Worm (Caenorhabditis elegans) whole organism, L1 larva: Measurements from ENCODE around the gene pmp-1.

ENCODE experiments used
- C16A3.4 ChIP-seq: fragments of 150-350 bp; optimal IDR thresholded peaks from 2 replicates; lab custom pipeline; 2014; ENCODE audit warnings: missing biosample characterization, missing genetic modification characterization
- F16B12.6 ChIP-seq: fragments of 150-350 bp; optimal IDR thresholded peaks from 2 replicates; lab custom pipeline; 2014; ENCODE audit warnings: missing biosample characterization, missing genetic modification characterization
- Y116A8C.19 ChIP-seq: sonication (generic microtip); optimal IDR thresholded peaks from 2 replicates; lab custom pipeline; 2016; ENCODE audit warnings: missing compliant biosample characterization, missing genetic modification characterization, borderline replicate concordance
- aha-1 ChIP-seq: fragments of 150-350 bp; optimal IDR thresholded peaks from 2 replicates; lab custom pipeline; 2014; ENCODE audit warnings: missing biosample characterization, missing genetic modification characterization
- aly-2 ChIP-seq: fragments of 150-350 bp; optimal IDR thresholded peaks from 2 replicates; lab custom pipeline; 2014; ENCODE audit warnings: missing biosample characterization, missing genetic modification characterization
- ceh-63 ChIP-seq: fragments of 200-800 bp; sonication (Bioruptor generic); optimal IDR thresholded peaks from 2 replicates; lab custom pipeline; 2018; ENCODE audit warnings: mild to moderate bottlenecking, missing genetic modification characterization, missing compliant biosample characterization
- ceh-8 ChIP-seq: fragments of 200-800 bp; sonication (Bioruptor generic); optimal IDR thresholded peaks from 2 replicates; lab custom pipeline; 2018; ENCODE audit warnings: mild to moderate bottlenecking, missing genetic modification characterization, moderate library complexity, missing compliant biosample characterization
- ceh-82 ChIP-seq, 3 experiments: fragments of 150-350 bp in 1 of 3; sonication (generic microtip) in 2 of 3; optimal IDR thresholded peaks; 2 replicates each; lab custom pipeline; 2014 to 2017; ENCODE audit warnings: missing biosample characterization in 3 of 3, missing genetic modification characterization in 3 of 3
- ceh-88 ChIP-seq: fragments of 200-800 bp; sonication (Bioruptor generic); IDR thresholded peaks from 2 replicates; pipeline ENCODE4 v1.3.6; 2022; ENCODE audit warnings: missing genetic modification characterization, missing compliant biosample characterization
- ces-1 ChIP-seq: fragments of 150-350 bp; optimal IDR thresholded peaks from 2 replicates; lab custom pipeline; 2014; ENCODE audit warnings: missing biosample characterization, missing genetic modification reagents, missing genetic modification characterization
- dsc-1 ChIP-seq: sonication (generic microtip); optimal IDR thresholded peaks from 2 replicates; lab custom pipeline; 2016; ENCODE audit warnings: mild to moderate bottlenecking, missing genetic modification characterization, missing compliant biosample characterization
- efl-1 ChIP-seq, 4 experiments: fragments of 150-350 bp; optimal IDR thresholded peaks in 3 of 4; peaks in 1 of 4; 1 replicate in 1 of 4; 2 replicates in 3 of 4; lab custom pipeline; 2014; ENCODE audit warnings: missing biosample characterization in 2 of 4, missing genetic modification characterization in 2 of 4, missing genetic modification reagents in 2 of 4
- efl-3 ChIP-seq: fragments of 200-800 bp; sonication (Bioruptor generic); optimal IDR thresholded peaks from 2 replicates; lab custom pipeline; 2018; ENCODE audit warnings: mild to moderate bottlenecking, missing genetic modification characterization, missing compliant biosample characterization
- egl-27 ChIP-seq, 2 experiments: fragments of 150-350 bp in 1 of 2; sonication (generic microtip); optimal IDR thresholded peaks; 3 replicates each; lab custom pipeline; 2017 to 2018; ENCODE audit warnings: missing biosample characterization in 2 of 2, missing genetic modification characterization in 2 of 2, missing genetic modification reagents in 2 of 2
- elt-2 ChIP-seq: sonication (generic microtip); optimal IDR thresholded peaks from 2 replicates; lab custom pipeline; 2016; ENCODE audit warnings: missing genetic modification characterization, mild to moderate bottlenecking, inconsistent platforms, missing compliant biosample characterization, missing genetic modification reagents
- ets-5 ChIP-seq: fragments of 200-800 bp; sonication (Bioruptor generic); IDR thresholded peaks from 2 replicates; pipeline ENCODE4 v1.3.6; 2022; ENCODE audit warnings: missing genetic modification characterization, missing compliant biosample characterization
- fkh-10 ChIP-seq: sonication (generic microtip); optimal IDR thresholded peaks from 2 replicates; lab custom pipeline; 2017; ENCODE audit warnings: missing biosample characterization, missing genetic modification reagents, missing genetic modification characterization
- fkh-4 ChIP-seq: sonication (generic microtip); optimal IDR thresholded peaks from 2 replicates; lab custom pipeline; 2016; ENCODE audit warnings: missing compliant biosample characterization, missing genetic modification characterization, borderline replicate concordance
- fos-1 ChIP-seq: fragments of 150-350 bp; optimal IDR thresholded peaks from 2 replicates; lab custom pipeline; 2014; ENCODE audit warnings: missing biosample characterization, missing genetic modification characterization
- grh-1 ChIP-seq: fragments of 200-800 bp; sonication (Bioruptor generic); IDR thresholded peaks from 2 replicates; pipeline ENCODE4 v1.3.6; 2022; ENCODE audit warnings: missing genetic modification reagents, missing genetic modification characterization, missing compliant biosample characterization
- irx-1 ChIP-seq: sonication (generic microtip); optimal IDR thresholded peaks from 2 replicates; lab custom pipeline; 2016; ENCODE audit warnings: missing genetic modification characterization, missing compliant biosample characterization
- isw-1 ChIP-seq: fragments of 200-800 bp; sonication (Bioruptor generic); IDR thresholded peaks from 2 replicates; pipeline ENCODE4 v1.3.6; 2022; ENCODE audit warnings: missing genetic modification characterization, missing compliant biosample characterization
- lin-13 ChIP-seq: fragments of 150-350 bp; optimal IDR thresholded peaks from 2 replicates; lab custom pipeline; 2014; ENCODE audit warnings: missing biosample characterization, missing genetic modification reagents, missing genetic modification characterization
- lin-35 ChIP-seq, 2 experiments: fragments of 150-350 bp; optimal IDR thresholded peaks; 2 replicates each; lab custom pipeline; 2014; ENCODE audit warnings: missing biosample characterization in 2 of 2, missing genetic modification characterization in 2 of 2, missing genetic modification reagents in 2 of 2
- lir-3 ChIP-seq: sonication (generic microtip); optimal IDR thresholded peaks from 2 replicates; lab custom pipeline; 2016; ENCODE audit warnings: mild to moderate bottlenecking, missing genetic modification characterization, moderate library complexity, missing compliant biosample characterization; ENCODE audit not compliant: poor library complexity
- mdl-1 ChIP-seq, 2 experiments: fragments of 150-350 bp; optimal IDR thresholded peaks; 2 replicates each; lab custom pipeline; 2014 to 2017; ENCODE audit warnings: missing biosample characterization in 2 of 2, missing genetic modification characterization in 2 of 2, inconsistent platforms in 1 of 2
- mef-2 ChIP-seq: fragments of 150-350 bp; optimal IDR thresholded peaks from 2 replicates; lab custom pipeline; 2014; ENCODE audit warnings: missing biosample characterization, missing genetic modification characterization
- mep-1 ChIP-seq: fragments of 150-350 bp; optimal IDR thresholded peaks from 2 replicates; lab custom pipeline; 2014; ENCODE audit warnings: missing biosample characterization, missing genetic modification characterization
- nhr-11 ChIP-seq: fragments of 150-350 bp; optimal IDR thresholded peaks from 2 replicates; lab custom pipeline; 2014; ENCODE audit warnings: missing biosample characterization, missing genetic modification characterization
- nhr-20 ChIP-seq: sonication (generic microtip); optimal IDR thresholded peaks from 2 replicates; lab custom pipeline; 2016; ENCODE audit warnings: mild to moderate bottlenecking, missing genetic modification characterization, missing compliant biosample characterization
- nhr-237 ChIP-seq: fragments of 150-350 bp; optimal IDR thresholded peaks from 2 replicates; lab custom pipeline; 2014; ENCODE audit warnings: missing biosample characterization, missing genetic modification characterization
- nhr-28 ChIP-seq: fragments of 150-350 bp; optimal IDR thresholded peaks from 2 replicates; lab custom pipeline; 2014; ENCODE audit warnings: missing biosample characterization, missing genetic modification characterization
- nhr-47 ChIP-seq: sonication (generic microtip); optimal IDR thresholded peaks from 2 replicates; lab custom pipeline; 2016; ENCODE audit warnings: mild to moderate bottlenecking, missing genetic modification characterization, moderate library complexity, missing compliant biosample characterization
- nhr-71 ChIP-seq: sonication (generic microtip); optimal IDR thresholded peaks from 2 replicates; lab custom pipeline; 2016; ENCODE audit warnings: mild to moderate bottlenecking, missing genetic modification characterization, moderate library complexity, missing compliant biosample characterization
- nhr-84 ChIP-seq: sonication (generic microtip); optimal IDR thresholded peaks from 2 replicates; lab custom pipeline; 2017; ENCODE audit warnings: missing biosample characterization, missing genetic modification characterization
- nhr-85 ChIP-seq: sonication (generic microtip); peaks from one replicate; lab custom pipeline; 2016; ENCODE audit warnings: missing genetic modification characterization, inconsistent platforms, missing compliant biosample characterization
- nhr-90 ChIP-seq: sonication (generic microtip); optimal IDR thresholded peaks from 2 replicates; lab custom pipeline; 2016; ENCODE audit warnings: mild to moderate bottlenecking, missing genetic modification characterization, missing compliant biosample characterization; ENCODE audit not compliant: poor library complexity
- pag-3 ChIP-seq: sonication (generic microtip); optimal IDR thresholded peaks from 2 replicates; lab custom pipeline; 2017; ENCODE audit warnings: missing genetic modification characterization, mild to moderate bottlenecking, missing compliant biosample characterization, antibody characterized with exemption, borderline replicate concordance; ENCODE audit not compliant: insufficient read depth
- pqm-1 ChIP-seq: sonication (generic microtip); optimal IDR thresholded peaks from 3 replicates; lab custom pipeline; 2017; ENCODE audit warnings: missing biosample characterization, missing genetic modification characterization
- rnt-1 ChIP-seq: sonication (generic microtip); optimal IDR thresholded peaks from 2 replicates; lab custom pipeline; 2016; ENCODE audit warnings: mild to moderate bottlenecking, missing genetic modification characterization, moderate library complexity, missing compliant biosample characterization
- skn-1 ChIP-seq: fragments of 150-350 bp; optimal IDR thresholded peaks from 2 replicates; lab custom pipeline; 2014; ENCODE audit warnings: missing biosample characterization, missing genetic modification characterization
- snpc-4 ChIP-seq: fragments of 150-350 bp; optimal IDR thresholded peaks from 2 replicates; lab custom pipeline; 2014; ENCODE audit warnings: missing biosample characterization, missing genetic modification characterization
- sptf-1 ChIP-seq: fragments of 150-350 bp; optimal IDR thresholded peaks from 2 replicates; lab custom pipeline; 2014; ENCODE audit warnings: missing biosample characterization, missing genetic modification characterization
- tbx-2 ChIP-seq: sonication (generic microtip); optimal IDR thresholded peaks from 2 replicates; lab custom pipeline; 2016; ENCODE audit warnings: missing genetic modification characterization, missing compliant biosample characterization
- tlp-1 ChIP-seq: fragments of 150-350 bp; optimal IDR thresholded peaks from 2 replicates; lab custom pipeline; 2014; ENCODE audit warnings: missing biosample characterization, missing genetic modification characterization
- unc-30 ChIP-seq: sonication (generic microtip); optimal IDR thresholded peaks from 2 replicates; lab custom pipeline; 2017; ENCODE audit warnings: missing biosample characterization, missing genetic modification characterization
- unc-86 ChIP-seq: sonication (generic microtip); optimal IDR thresholded peaks from 2 replicates; lab custom pipeline; 2016; ENCODE audit warnings: missing genetic modification characterization, missing compliant biosample characterization
- unc-98 ChIP-seq: fragments of 200-800 bp; sonication (Bioruptor generic); IDR thresholded peaks from 2 replicates; pipeline ENCODE4 v1.3.6; 2022; ENCODE audit warnings: missing genetic modification characterization, missing compliant biosample characterization
- vab-15 ChIP-seq: sonication (generic microtip); optimal IDR thresholded peaks from 2 replicates; lab custom pipeline; 2017; ENCODE audit warnings: missing genotype, mild to moderate bottlenecking, missing genetic modification characterization, missing compliant biosample characterization
- xbp-1 ChIP-seq: sonication (generic microtip); optimal IDR thresholded peaks from 2 replicates; lab custom pipeline; 2016; ENCODE audit warnings: missing genetic modification characterization, missing compliant biosample characterization
- zag-1 ChIP-seq: fragments of 150-350 bp; optimal IDR thresholded peaks from 2 replicates; lab custom pipeline; 2014; ENCODE audit warnings: missing biosample characterization, missing genetic modification characterization
- zip-4 ChIP-seq: fragments of 200-800 bp; sonication (Bioruptor generic); optimal IDR thresholded peaks from 2 replicates; lab custom pipeline; 2018; ENCODE audit warnings: mild to moderate bottlenecking, missing genetic modification characterization, moderate library complexity, missing compliant biosample characterization
- ztf-4 ChIP-seq: fragments of 150-350 bp; optimal IDR thresholded peaks from 2 replicates; lab custom pipeline; 2014; ENCODE audit warnings: missing biosample characterization, missing genetic modification characterization

pmp-1 gene

DNA sequence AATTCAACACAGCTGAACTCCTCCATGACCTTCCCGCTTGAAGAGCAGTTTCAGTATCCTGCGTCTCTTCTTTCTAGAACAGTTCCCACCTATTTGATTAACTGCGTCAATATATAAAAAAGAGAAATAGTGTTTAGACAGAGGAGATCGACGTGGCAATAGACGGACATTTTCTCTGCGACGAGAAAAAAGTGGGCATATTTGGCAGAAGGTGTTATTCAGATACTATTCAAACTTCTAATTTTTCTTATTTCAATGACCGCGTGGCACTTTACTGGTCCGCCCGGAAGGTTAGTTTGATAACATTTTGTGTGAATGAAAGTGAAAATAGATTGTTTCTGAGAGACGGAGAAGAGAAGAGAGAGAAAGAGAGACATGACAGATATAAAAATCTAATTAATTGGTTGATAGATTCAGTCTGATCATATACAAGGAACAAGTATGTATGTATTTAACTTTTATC, 35.6 kb downstream of the pmp-1 start, which contains the start of gene tbc-6:
TSS of gene tbc-6 (plus strand) at position 208 of the 463 bp plus-strand sequence.
- TF ChIP-seq sptf-1 (no peak), nhr-47 (tag; lab: Kevin White, UChicago) (peak; percentile 51), lir-3 (no peak), nhr-20 (peak; percentile 87), Y116A8C.19 (no peak), nhr-90 (tag; lab: Kevin White, UChicago) (peak; percentile 57), ceh-8 (GFP tag; lab: Kevin White, UChicago) (no peak), dsc-1 (tag; lab: Kevin White, UChicago) (peak; percentile 14), nhr-84 (no peak), nhr-85 (tag; lab: Kevin White, UChicago) (peak; percentile 97), elt-2 (tag; lab: Kevin White, UChicago) (peak; percentile 17), lin-13 (GFP tag; lab: Kevin White, UChicago) (peak; percentile 36), tlp-1 (tag; lab: Kevin White, UChicago) (no peak), ceh-82 (tag; optimal IDR thresholded peaks at IDR 0.05; lab: Kevin White, UChicago) (no peak), xbp-1 (tag; lab: Kevin White, UChicago) (no peak), unc-86 (tag; lab: Kevin White, UChicago) (no peak), C16A3.4 (tag; lab: Kevin White, UChicago) (peak; percentile 25), fkh-10 (GFP tag; lab: Kevin White, UChicago) (no peak), ceh-88 (GFP tag; lab: Robert Waterston, UW) (no peak), ceh-63 (GFP tag; lab: Kevin White, UChicago) (no peak), mdl-1 (tag; optimal IDR thresholded peaks at IDR 0.05; lab: Kevin White, UChicago) (peak in 1 of 2 experiments; percentile 23), rnt-1 (tag; lab: Kevin White, UChicago) (peak; percentile 36), skn-1 (tag; lab: Kevin White, UChicago) (no peak), nhr-237 (no peak), grh-1 (GFP tag; lab: Robert Waterston, UW) (peak; percentile 28; the same call in 1 of the 2 replicates), mep-1 (peak; percentile 83), efl-1 (optimal IDR thresholded peaks at IDR 0.05; lab: Kevin White, UChicago) (peak in 1 of 2 experiments; percentile 30), efl-1 (GFP tag; optimal IDR thresholded peaks at IDR 0.05 in 1 of 2; lab: Kevin White, UChicago) (peak in 1 of 2 experiments; percentile 88), aha-1 (tag; lab: Kevin White, UChicago) (no peak), fos-1 (tag; lab: Kevin White, UChicago) (peak; percentile 27), nhr-11 (tag; lab: Kevin White, UChicago) (no peak), vab-15 (tag; lab: Kevin White, UChicago) (peak; percentile 80), unc-98 (no peak), aly-2 (tag; lab: Kevin White, UChicago) (peak; percentile 58), F16B12.6 (tag; lab: Kevin White, UChicago) (no peak), unc-30 (tag; lab: Kevin White, UChicago) (no peak), snpc-4 (tag; lab: Kevin White, UChicago) (no peak), ets-5 (GFP tag; lab: Robert Waterston, UW) (no peak), nhr-28 (no peak), zip-4 (no peak), mef-2 (tag; lab: Kevin White, UChicago) (no peak), isw-1 (GFP tag; lab: Robert Waterston, UW) (no peak), tbx-2 (tag; lab: Kevin White, UChicago) (peak; percentile 71), egl-27 (tag; optimal IDR thresholded peaks at IDR 0.05; lab: Kevin White, UChicago) (peak; percentile 19 to 58), lin-35 (GFP tag; optimal IDR thresholded peaks at IDR 0.05; lab: Kevin White, UChicago) (peak in 1 of 2 experiments; percentile 22), irx-1 (tag; lab: Kevin White, UChicago) (peak; percentile 50), ztf-4 (tag; lab: Kevin White, UChicago) (peak; percentile 8), zag-1 (tag; lab: Kevin White, UChicago) (no peak), pag-3 (no peak), pqm-1 (tag; lab: Kevin White, UChicago) (no peak), fkh-4 (no peak), ces-1 (GFP tag; lab: Kevin White, UChicago) (no peak), efl-3 (GFP tag; lab: Kevin White, UChicago) (no peak), nhr-71 (tag; lab: Kevin White, UChicago) (peak; percentile 85)
